Fruit fly (Drosophila melanogaster) whole organism, wandering third instar larva: ENCODE data around the gene Ibf2.

Source experiments
- Abd-B ChIP-seq: fragments of >200 bp; optimal IDR thresholded peaks from 2 replicates; lab custom pipeline; 2017; ENCODE audit warnings: missing biosample characterization, missing genetic modification characterization
- CG32264 ChIP-seq: fragments of 200-800 bp; sonication (Bioruptor generic); optimal IDR thresholded peaks from 2 replicates; lab custom pipeline; 2016; ENCODE audit warnings: missing biosample characterization, missing genetic modification characterization
- CrebA ChIP-seq: fragments of 200-800 bp; sonication (Bioruptor generic); optimal IDR thresholded peaks from 2 replicates; lab custom pipeline; 2016; ENCODE audit warnings: missing biosample characterization, mild to moderate bottlenecking, missing genetic modification characterization, borderline replicate concordance
- Dfd ChIP-seq: fragments of >200 bp; optimal IDR thresholded peaks from 2 replicates; lab custom pipeline; 2017; ENCODE audit warnings: missing biosample characterization, missing genetic modification characterization
- N ChIP-seq: fragments of >200 bp; optimal IDR thresholded peaks from 2 replicates; lab custom pipeline; 2018; ENCODE audit warnings: missing biosample characterization, missing external identifiers, missing genetic modification characterization
- OdsH ChIP-seq: fragments of 200-800 bp; sonication (Bioruptor generic); optimal IDR thresholded peaks from 2 replicates; lab custom pipeline; 2016; ENCODE audit warnings: missing biosample characterization, mild to moderate bottlenecking, missing genetic modification characterization
- dsf ChIP-seq: sonication (Bioruptor generic); optimal IDR thresholded peaks from 2 replicates; lab custom pipeline; 2016; ENCODE audit warnings: missing biosample characterization, missing genetic modification characterization, borderline replicate concordance
- fru ChIP-seq: fragments of 200-800 bp; sonication (Bioruptor generic); optimal IDR thresholded peaks from 3 replicates; lab custom pipeline; 2016; ENCODE audit warnings: missing biosample characterization, mild to moderate bottlenecking, missing genetic modification characterization
- h ChIP-seq: fragments of 200-800 bp; sonication (Bioruptor generic); optimal IDR thresholded peaks from 3 replicates; lab custom pipeline; 2016; ENCODE audit warnings: missing biosample characterization, mild to moderate bottlenecking, missing genetic modification characterization
- psq ChIP-seq: fragments of 200-800 bp; sonication (Bioruptor generic); optimal IDR thresholded peaks from 3 replicates; lab custom pipeline; 2017; ENCODE audit warnings: missing biosample characterization, mild to moderate bottlenecking, missing genetic modification characterization, moderate library complexity
- sage ChIP-seq: fragments of 200-800 bp; sonication (Bioruptor generic); optimal IDR thresholded peaks from 2 replicates; lab custom pipeline; 2016; ENCODE audit warnings: missing biosample characterization, mild to moderate bottlenecking, missing genetic modification characterization
- tai ChIP-seq: sonication (Bioruptor generic); optimal IDR thresholded peaks from 2 replicates; lab custom pipeline; 2016; ENCODE audit warnings: missing biosample characterization, missing genetic modification characterization
- usp ChIP-seq: fragments of >200 bp; optimal IDR thresholded peaks from 2 replicates; lab custom pipeline; 2017; ENCODE audit warnings: missing biosample characterization, missing genetic modification characterization

DNA sequence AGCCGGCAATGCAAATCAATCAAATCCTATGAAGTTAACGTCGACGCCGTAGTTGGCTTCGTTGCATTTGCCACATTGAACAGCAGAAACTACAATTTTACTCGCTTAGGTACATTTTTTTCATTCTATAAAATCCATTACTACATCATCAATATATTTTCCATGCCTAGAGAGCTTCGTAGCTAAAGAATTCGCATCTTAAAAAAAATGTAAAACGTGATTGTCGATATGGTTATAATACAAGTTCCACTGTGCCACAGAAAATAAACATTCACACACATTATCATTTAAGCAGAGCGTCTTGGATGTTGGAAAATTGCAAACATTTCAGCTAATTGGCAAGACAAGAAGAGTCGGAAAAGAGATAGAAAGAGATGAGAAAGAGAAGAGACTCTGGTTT is 30.4 kb downstream of the Ibf2 start:
- TF ChIP-seq usp (no peak), N (GFP tag; lab: Kevin White, UChicago) (no peak), CG32264 (GFP tag; lab: Kevin White, UChicago) (no peak), OdsH (GFP tag; lab: Kevin White, UChicago) (no peak), Dfd (GFP tag; lab: Kevin White, UChicago) (no peak), CrebA (GFP tag; lab: Kevin White, UChicago) (no peak), sage (GFP tag; lab: Kevin White, UChicago) (no peak), Abd-B (GFP tag; lab: Kevin White, UChicago) (no peak), tai (GFP tag; lab: Kevin White, UChicago) (no peak), fru (GFP tag; lab: Kevin White, UChicago) (no peak), psq (GFP tag; lab: Kevin White, UChicago) (no peak), h (no peak), dsf (GFP tag; lab: Kevin White, UChicago) (no peak)
